Fruit fly (Drosophila melanogaster): ENCODE data around the gene Edem2.

Gene Edem2

dm6 chr2L:13145035-13145683 lies 46.8 kb upstream of the Edem2 start (continued):
- TF ChIP-seq CG31365 (tag; optimal IDR thresholded peaks at IDR 0.05) (no peak), usp (GFP tag; optimal IDR thresholded peaks at IDR 0.05) (no peak), lmd (GFP tag; IDR thresholded peaks at IDR 0.05) (peak; percentile 82; the same call in 1 of the 2 replicates), Doc3 (GFP tag; IDR thresholded peaks at IDR 0.05; ENCODE audit: partially characterized antibody) (no peak), fd96Cb (tag; optimal IDR thresholded peaks at IDR 0.05) (peak; percentile 61), pita (GFP tag; optimal IDR thresholded peaks at IDR 0.05) (no peak), GATAe (GFP tag; conservative IDR thresholded peaks at IDR 0.05) (peak; percentile 52), wdn (GFP tag; IDR thresholded peaks at IDR 0.05) (peak; percentile 70), CG1529 (GFP tag; optimal IDR thresholded peaks at IDR 0.05) (no peak), CG6175 (GFP tag; IDR thresholded peaks at IDR 0.05) (0 out of 3 replicates have a peak, but pooled peaks have one; percentile 55), CG9932 (GFP tag; IDR thresholded peaks at IDR 0.05) (peak; percentile 91), CG10431 (GFP tag; optimal IDR thresholded peaks at IDR 0.05) (no peak), CG17385 (GFP tag; optimal IDR thresholded peaks at IDR 0.05) (peak; percentile 66), CG12942 (GFP tag; optimal IDR thresholded peaks at IDR 0.05) (peak; percentile 58), nerfin-1 (tag; optimal IDR thresholded peaks at IDR 0.05) (no peak), sna (GFP tag; IDR thresholded peaks at IDR 0.05; ENCODE audit: partially characterized antibody) (no peak), MBD-R2 (GFP tag; IDR thresholded peaks at IDR 0.05) (peak; percentile 51; the same call in 1 of the 2 replicates), Ada2b (GFP tag; IDR thresholded peaks at IDR 0.05) (peak; percentile 81), CG15011 (GFP tag; optimal IDR thresholded peaks at IDR 0.05) (peak; percentile 71), unpg (GFP tag; optimal IDR thresholded peaks at IDR 0.05) (peak; percentile 84), CG18619 (GFP tag; optimal IDR thresholded peaks at IDR 0.05) (peak; percentile 68), Dfd (GFP tag; optimal IDR thresholded peaks at IDR 0.05) (no peak), CG34376 (GFP tag; optimal IDR thresholded peaks at IDR 0.05) (peak; percentile 57), ttk (GFP tag; IDR thresholded peaks at IDR 0.05) (peak; percentile 76), ERR (GFP tag; optimal IDR thresholded peaks at IDR 0.05) (peak; percentile 71), Neu2 (GFP tag; optimal IDR thresholded peaks at IDR 0.05; ENCODE audit: borderline replicate concordance) (no peak), CG7745 (tag; optimal IDR thresholded peaks at IDR 0.05) (no peak), lbe (GFP tag; optimal IDR thresholded peaks at IDR 0.05) (no peak), tin (GFP tag; optimal IDR thresholded peaks at IDR 0.05) (peak; percentile 58), CG17612 (GFP tag; IDR thresholded peaks at IDR 0.05) (0 out of 2 replicates have a peak, but pooled peaks have one; percentile 50), PHDP (tag; optimal IDR thresholded peaks at IDR 0.05) (peak; percentile 81), Xbp1 (GFP tag; optimal IDR thresholded peaks at IDR 0.05) (peak; percentile 76), CG14441 (GFP tag; IDR thresholded peaks at IDR 0.05) (peak; percentile 83), CG2202 (tag; optimal IDR thresholded peaks at IDR 0.05) (no peak), CG12744 (GFP tag; optimal IDR thresholded peaks at IDR 0.05) (peak; percentile 71), Ptx1 (GFP tag; IDR thresholded peaks at IDR 0.05) (peak; percentile 88), NFAT (GFP tag; IDR thresholded peaks at IDR 0.05) (peak; percentile 64; the same call in 1 of the 2 replicates), mld (GFP tag; IDR thresholded peaks at IDR 0.05; ENCODE audit: partially characterized antibody) (no peak), CG9817 (tag; optimal IDR thresholded peaks at IDR 0.05) (peak; percentile 79), CG10462 (GFP tag; optimal IDR thresholded peaks at IDR 0.05) (peak; percentile 16), cad (GFP tag; optimal IDR thresholded peaks at IDR 0.05) (no peak), Fer3 (tag; optimal IDR thresholded peaks at IDR 0.05) (peak; percentile 87), Side (GFP tag; optimal IDR thresholded peaks at IDR 0.05) (peak; percentile 63), CG10565 (GFP tag; optimal IDR thresholded peaks at IDR 0.05) (no peak), CG2875 (GFP tag; optimal IDR thresholded peaks at IDR 0.05) (no peak), CG7963 (GFP tag; IDR thresholded peaks at IDR 0.05; ENCODE audit: partially characterized antibody) (no peak), Hmr (GFP tag; optimal IDR thresholded peaks at IDR 0.05) (peak; percentile 73), Myb (GFP tag; optimal IDR thresholded peaks at IDR 0.05) (peak; percentile 59), zfh2 (GFP tag; optimal IDR thresholded peaks at IDR 0.05) (peak; percentile 78), CG6272 (GFP tag; IDR thresholded peaks at IDR 0.05) (peak; percentile 64; the same call in 1 of the 2 replicates)
